Fruit fly (Drosophila melanogaster): ENCODE data around the gene nej.

Gene nej

DNA sequence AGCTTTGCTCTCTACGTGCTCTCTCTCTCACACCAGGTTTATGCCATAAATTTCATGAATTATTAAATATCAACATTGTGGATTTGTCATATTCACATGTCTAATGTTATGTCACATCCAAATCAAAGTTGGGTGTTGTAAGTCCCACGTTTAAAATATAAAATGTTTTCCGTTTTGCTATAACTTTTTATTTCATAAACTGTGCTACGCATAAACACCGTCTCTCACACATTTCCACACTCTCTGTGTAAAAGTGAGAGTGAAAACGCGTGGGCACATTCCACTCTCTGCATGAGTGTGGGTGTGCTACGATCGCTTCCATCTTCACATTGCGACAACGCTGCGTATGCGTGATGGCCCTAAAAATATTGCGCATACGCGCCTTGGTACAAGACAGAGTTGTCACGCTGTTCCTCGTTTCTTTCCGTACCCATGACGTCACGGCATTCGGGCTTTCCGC is 46.1 kb downstream of the nej start (continued):
- TF ChIP-seq knrl (GFP tag; IDR thresholded peaks at IDR 0.05; ENCODE audit: partially characterized antibody) (no peak), CG4854 (GFP tag; optimal IDR thresholded peaks at IDR 0.05) (peak; percentile 96), CG33557 (GFP tag; optimal IDR thresholded peaks at IDR 0.05) (peak; percentile 77), grn (GFP tag; optimal IDR thresholded peaks at IDR 0.05) (peak; percentile 45), CG13775 (GFP tag; optimal IDR thresholded peaks at IDR 0.05) (peak; percentile 95), CG6813 (GFP tag; optimal IDR thresholded peaks at IDR 0.05) (peak; percentile 98), CG15514 (GFP tag; optimal IDR thresholded peaks at IDR 0.05) (peak; percentile 95), maf-S (GFP tag; optimal IDR thresholded peaks at IDR 0.05) (peak; percentile 93), dan (GFP tag; IDR thresholded peaks at IDR 0.05) (no peak), CG1647 (GFP tag; optimal IDR thresholded peaks at IDR 0.05) (peak; percentile 95), jing (GFP tag; optimal IDR thresholded peaks at IDR 0.05) (peak; percentile 83), Aef1 (GFP tag; IDR thresholded peaks at IDR 0.05) (peak; percentile 89), CG30431 (GFP tag; optimal IDR thresholded peaks at IDR 0.05) (peak; percentile 79), CG14710 (tag; optimal IDR thresholded peaks at IDR 0.05) (peak; percentile 89), lola (GFP tag; optimal IDR thresholded peaks at IDR 0.05) (peak in 1 of 3 experiments; percentile 74), crc (GFP tag; optimal IDR thresholded peaks at IDR 0.05) (peak; percentile 96), gsb-n (tag; optimal IDR thresholded peaks at IDR 0.05) (peak; percentile 87), CG10366 (GFP tag; IDR thresholded peaks at IDR 0.05) (peak; percentile 94), CHES-1-like (GFP tag; optimal IDR thresholded peaks at IDR 0.05) (peak; percentile 95), org-1 (GFP tag; optimal IDR thresholded peaks at IDR 0.05) (peak; percentile 96), Nf-YB (GFP tag; optimal IDR thresholded peaks at IDR 0.05) (peak; percentile 86), oc (tag; optimal IDR thresholded peaks at IDR 0.05) (peak; percentile 95), CG7372 (GFP tag; IDR thresholded peaks at IDR 0.05) (peak; percentile 98), CG12104 (GFP tag; optimal IDR thresholded peaks at IDR 0.05) (peak; percentile 97), Blimp-1 (GFP tag; optimal IDR thresholded peaks at IDR 0.05) (peak; percentile 99), klu (GFP tag; IDR thresholded peaks at IDR 0.05) (peak; percentile 65), CG7839 (tag; optimal IDR thresholded peaks at IDR 0.05) (peak; percentile 98), CG1602 (GFP tag; optimal IDR thresholded peaks at IDR 0.05) (peak; percentile 81), MESR4 (GFP tag; optimal IDR thresholded peaks at IDR 0.05) (peak; percentile 72), slou (GFP tag; optimal IDR thresholded peaks at IDR 0.05) (peak; percentile 85), CG6272 (GFP tag; IDR thresholded peaks at IDR 0.05) (peak; percentile 74), run (tag; optimal IDR thresholded peaks at IDR 0.05) (peak; percentile 96), vvl (GFP tag; IDR thresholded peaks at IDR 0.05) (peak; percentile 98), Six4 (GFP tag; optimal IDR thresholded peaks at IDR 0.05) (peak; percentile 93), CG13287 (GFP tag; IDR thresholded peaks at IDR 0.05; ENCODE audit: partially characterized antibody) (peak; percentile 26; the same call in 1 of the 2 replicates), CG12769 (tag; optimal IDR thresholded peaks at IDR 0.05) (peak; percentile 99), lab (GFP tag; optimal IDR thresholded peaks at IDR 0.05) (peak; percentile 99), lilli (GFP tag; optimal IDR thresholded peaks at IDR 0.05) (peak; percentile 98), tx (GFP tag; optimal IDR thresholded peaks at IDR 0.05) (peak; percentile 89), Mad (GFP tag; optimal IDR thresholded peaks at IDR 0.05) (peak; percentile 88), chm (GFP tag; IDR thresholded peaks at IDR 0.05) (peak; percentile 97), Nf-YC (tag; optimal IDR thresholded peaks at IDR 0.05) (peak; percentile 92), Dbx (GFP tag; IDR thresholded peaks at IDR 0.05) (peak; percentile 97), ac (GFP tag; optimal IDR thresholded peaks at IDR 0.05) (peak; percentile 63), CG8924 (tag; optimal IDR thresholded peaks at IDR 0.05) (peak; percentile 99), CG12744 (GFP tag; optimal IDR thresholded peaks at IDR 0.05) (peak; percentile 97), gce (GFP tag; IDR thresholded peaks at IDR 0.05) (peak; percentile 95; the same call in 2 of the 3 replicates), CG3281 (GFP tag; optimal IDR thresholded peaks at IDR 0.05) (peak; percentile 99), CG4328 (GFP tag; optimal IDR thresholded peaks at IDR 0.05) (peak; percentile 98), CG1832 (GFP tag; optimal IDR thresholded peaks at IDR 0.05) (no peak)

Measured in whole organism, embryonic.